Worm (Caenorhabditis elegans) whole organism, L2 larva: Measurements from ENCODE around the gene mtp-18.
A peak's percentile ranks its signal among the peaks of the same experiment; 100 is the strongest.

ENCODE experiments used
- blmp-1 ChIP-seq: sonication (generic microtip); optimal IDR thresholded peaks from 2 replicates; lab custom pipeline; 2017; ENCODE audit warnings: missing genetic modification characterization, mild to moderate bottlenecking, missing compliant biosample characterization, antibody characterized with exemption, moderate library complexity; ENCODE audit not compliant: insufficient read depth
- nhr-11 ChIP-seq: fragments of 150-350 bp; optimal IDR thresholded peaks from 2 replicates; lab custom pipeline; 2014; ENCODE audit warnings: missing biosample characterization, missing genetic modification characterization
- nhr-21 ChIP-seq: fragments of 150-350 bp; optimal IDR thresholded peaks from 2 replicates; lab custom pipeline; 2014; ENCODE audit warnings: missing biosample characterization, missing genetic modification characterization
- nhr-23 ChIP-seq: fragments of 150-350 bp; optimal IDR thresholded peaks from 2 replicates; lab custom pipeline; 2014; ENCODE audit warnings: missing biosample characterization, missing genetic modification reagents, missing genetic modification characterization
- nhr-6 ChIP-seq: fragments of 150-350 bp; optimal IDR thresholded peaks from 2 replicates; lab custom pipeline; 2014; ENCODE audit warnings: missing biosample characterization, missing genetic modification characterization
- nhr-77 ChIP-seq: fragments of 150-350 bp; optimal IDR thresholded peaks from 2 replicates; lab custom pipeline; 2014; ENCODE audit warnings: missing biosample characterization, missing genetic modification characterization
- sem-4 ChIP-seq: fragments of 150-350 bp; optimal IDR thresholded peaks from 2 replicates; lab custom pipeline; 2014; ENCODE audit warnings: missing biosample characterization, missing genetic modification reagents, missing genetic modification characterization
- sma-9 ChIP-seq, 2 experiments: fragments of 150-350 bp in 1 of 2; sonication (generic microtip) in 1 of 2; optimal IDR thresholded peaks; 2 replicates each; lab custom pipeline; 2014 to 2016; ENCODE audit warnings: missing genetic modification characterization in 2 of 2, mild to moderate bottlenecking in 1 of 2, missing biosample characterization in 1 of 2, missing compliant biosample characterization in 1 of 2, missing genetic modification reagents in 1 of 2, moderate library complexity in 1 of 2
- unc-39 ChIP-seq: fragments of 150-350 bp; optimal IDR thresholded peaks from 2 replicates; lab custom pipeline; 2014; ENCODE audit warnings: missing biosample characterization, missing genetic modification characterization
- unc-62 ChIP-seq: fragments of 150-350 bp; optimal IDR thresholded peaks from 2 replicates; lab custom pipeline; 2014; ENCODE audit warnings: missing biosample characterization, missing genetic modification reagents, missing genetic modification characterization
- ztf-11 ChIP-seq: sonication (generic microtip); optimal IDR thresholded peaks from 2 replicates; lab custom pipeline; 2017; ENCODE audit warnings: missing biosample characterization, missing genetic modification characterization

- TF ChIP-seq nhr-11: no peak
- TF ChIP-seq sem-4 (tag; lab: Kevin White, UChicago): no peak
- no peak for TF ChIP-seq nhr-77 (tag; lab: Kevin White, UChicago)
- no peak for TF ChIP-seq unc-62 (GFP tag; lab: Kevin White, UChicago)
- no peak for TF ChIP-seq nhr-21 (tag; lab: Kevin White, UChicago)
- no peak for TF ChIP-seq nhr-6
- TF ChIP-seq nhr-23 (tag; lab: Kevin White, UChicago): no peak
- no peak for TF ChIP-seq ztf-11
- peak; percentile 3 for TF ChIP-seq sma-9 (GFP tag; optimal IDR thresholded peaks at IDR 0.05; lab: Kevin White, UChicago)
- TF ChIP-seq sma-9 (tag; optimal IDR thresholded peaks at IDR 0.05; lab: Kevin White, UChicago): no peak
- TF ChIP-seq unc-39 (tag; lab: Kevin White, UChicago): no peak
- no peak for TF ChIP-seq blmp-1 (tag; lab: Kevin White, UChicago)
Measured at ce11 chrX:6194191-6194724, 11.9 kb downstream of the mtp-18 start, which contains the start of gene ceh-54.
